Fruit fly (Drosophila melanogaster): Measurements from ENCODE around the gene Pgant5.

Gene Pgant5

dm6 chr2L:5043495-5044146, 49.8 kb downstream of the Pgant5 start:
- TF ChIP-seq CG17801 (GFP tag; optimal IDR thresholded peaks at IDR 0.05; ENCODE audit: partially characterized antibody) = no peak

- TF ChIP-seq CG17801 (GFP tag; optimal IDR thresholded peaks at IDR 0.05; ENCODE audit: partially characterized antibody) = peak; percentile 58
These were observed 50.3 kb downstream of the Pgant5 start, which contains the start of the genes CG33995, CG44000 and CG44001 for dm6 chr2L:5043043-5043442. Gene CG33995 (plus strand): TSS chr2L:5043270. Gene CG44000 (plus strand): TSS chr2L:5043270. Gene CG44001 (plus strand): TSS chr2L:5043270.

dm6 chr2L:5042076-5042475, 51.3 kb downstream of the Pgant5 start:
- TF ChIP-seq CG17801 (GFP tag; optimal IDR thresholded peaks at IDR 0.05; ENCODE audit: partially characterized antibody) = no peak

- TF ChIP-seq CG17801 (GFP tag; optimal IDR thresholded peaks at IDR 0.05; ENCODE audit: partially characterized antibody) = no peak
These were observed 56.0 kb downstream of the Pgant5 start, which contains the start of the genes CG14042 and SP555 for dm6 chr2L:5037402-5037860. Gene CG14042 (plus strand): TSS chr2L:5037709. Gene SP555 (plus strand): TSS chr2L:5037709.

DNA sequence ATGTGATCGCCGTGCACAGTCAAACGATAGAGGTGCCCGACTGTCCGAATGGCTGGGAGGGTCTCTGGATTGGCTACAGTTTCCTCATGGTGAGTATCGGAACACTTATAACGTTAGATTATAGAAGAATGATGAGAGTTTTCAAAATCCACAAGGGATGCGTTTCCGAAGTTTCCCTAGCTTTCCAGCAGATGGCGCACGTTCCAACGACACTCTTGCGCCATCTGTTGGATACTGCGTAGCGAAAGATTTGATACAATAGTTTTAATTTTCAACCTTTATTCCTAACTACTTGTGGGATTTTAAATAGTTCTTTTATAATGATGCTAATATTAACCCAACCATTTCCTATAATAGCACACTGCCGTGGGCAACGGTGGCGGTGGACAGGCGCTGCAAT, 57.3 kb downstream of the Pgant5 start:
- TF ChIP-seq CG17801 (GFP tag; optimal IDR thresholded peaks at IDR 0.05; ENCODE audit: partially characterized antibody) = no peak

DNA sequence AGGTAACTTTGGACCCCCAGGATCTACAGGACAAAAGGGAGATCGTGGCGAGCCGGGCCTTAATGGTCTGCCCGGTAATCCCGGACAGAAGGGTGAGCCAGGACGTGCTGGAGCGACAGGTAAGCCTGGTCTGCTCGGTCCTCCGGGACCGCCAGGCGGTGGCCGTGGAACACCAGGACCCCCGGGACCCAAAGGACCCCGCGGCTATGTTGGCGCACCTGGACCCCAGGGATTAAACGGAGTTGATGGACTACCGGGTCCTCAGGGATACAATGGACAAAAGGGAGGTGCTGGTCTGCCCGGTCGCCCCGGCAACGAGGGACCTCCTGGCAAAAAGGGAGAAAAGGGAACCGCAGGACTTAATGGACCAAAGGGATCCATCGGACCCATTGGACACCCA, 61.5 kb downstream of the Pgant5 start:
- TF ChIP-seq CG17801 (GFP tag; optimal IDR thresholded peaks at IDR 0.05; ENCODE audit: partially characterized antibody) = no peak

dm6 chr2L:5031399-5031798, 62.0 kb downstream of the Pgant5 start:
- no peak for TF ChIP-seq CG17801 (GFP tag; optimal IDR thresholded peaks at IDR 0.05; ENCODE audit: partially characterized antibody)

- TF ChIP-seq CG17801 (GFP tag; optimal IDR thresholded peaks at IDR 0.05; ENCODE audit: partially characterized antibody) = no peak
These were observed 62.9 kb downstream of the Pgant5 start for dm6 chr2L:5030535-5030934.

DNA sequence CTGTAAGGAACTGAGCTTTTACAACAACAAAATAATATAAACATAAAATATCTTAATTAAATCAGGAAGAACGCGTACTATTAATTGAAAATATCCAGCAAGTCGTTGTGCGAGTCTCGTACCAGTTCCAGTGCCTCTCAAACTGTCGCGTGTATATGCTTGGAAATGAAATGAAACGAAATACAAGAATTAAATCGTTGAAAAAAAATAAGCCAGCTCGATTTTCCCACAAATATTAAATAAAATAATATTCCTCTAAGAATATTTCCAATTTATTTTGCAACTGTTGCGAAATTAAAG, 63.6 kb downstream of the Pgant5 start:
- no peak for TF ChIP-seq CG17801 (GFP tag; optimal IDR thresholded peaks at IDR 0.05; ENCODE audit: partially characterized antibody)

DNA sequence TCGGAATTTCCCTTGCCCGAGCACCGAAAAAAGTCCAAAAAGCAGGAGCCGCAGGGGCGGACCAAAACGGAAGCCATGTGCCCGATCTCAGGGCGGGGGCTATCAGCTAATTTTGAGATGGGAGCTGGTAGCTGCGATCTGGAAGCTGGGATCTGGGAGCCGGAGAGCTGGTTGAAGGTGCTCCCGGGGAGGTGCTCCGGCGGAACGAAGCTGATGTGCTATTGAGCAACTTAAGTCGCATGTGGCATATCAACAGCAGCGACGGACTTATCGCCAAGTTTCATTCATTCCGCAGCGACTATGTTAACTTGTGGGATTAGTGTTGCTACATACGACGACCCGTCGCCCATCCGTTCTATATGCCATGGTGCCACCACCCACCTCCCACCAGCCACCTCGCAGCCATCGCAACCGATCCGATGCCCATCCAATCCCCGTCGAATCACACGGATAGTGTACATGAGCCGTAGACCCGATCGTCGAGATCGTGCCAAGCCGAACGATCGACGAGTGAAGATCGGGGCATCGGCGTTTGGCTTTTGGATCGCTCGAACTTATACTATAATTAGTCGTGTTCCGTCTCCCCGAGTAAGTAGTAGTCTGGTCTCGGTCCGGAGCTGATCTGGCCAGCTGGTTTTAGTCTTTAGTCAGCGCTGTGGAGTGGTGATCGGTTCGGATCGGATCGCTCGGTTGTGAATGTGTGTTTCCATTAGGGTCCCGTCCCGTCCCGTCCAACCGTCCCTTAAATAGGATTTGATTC, 64.2 kb downstream of the Pgant5 start, which contains the start of gene Col4a1:
TSS of gene Col4a1 (plus strand) at position 561 of the 760 bp plus-strand sequence.
- TF ChIP-seq CG17801 (GFP tag; optimal IDR thresholded peaks at IDR 0.05; ENCODE audit: partially characterized antibody) = no peak

- TF ChIP-seq CG17801 (GFP tag; optimal IDR thresholded peaks at IDR 0.05; ENCODE audit: partially characterized antibody) = no peak
These were observed 65.3 kb downstream of the Pgant5 start, which contains the start of gene vkg for dm6 chr2L:5028091-5028490. Gene vkg (minus strand): TSS chr2L:5028191.

DNA sequence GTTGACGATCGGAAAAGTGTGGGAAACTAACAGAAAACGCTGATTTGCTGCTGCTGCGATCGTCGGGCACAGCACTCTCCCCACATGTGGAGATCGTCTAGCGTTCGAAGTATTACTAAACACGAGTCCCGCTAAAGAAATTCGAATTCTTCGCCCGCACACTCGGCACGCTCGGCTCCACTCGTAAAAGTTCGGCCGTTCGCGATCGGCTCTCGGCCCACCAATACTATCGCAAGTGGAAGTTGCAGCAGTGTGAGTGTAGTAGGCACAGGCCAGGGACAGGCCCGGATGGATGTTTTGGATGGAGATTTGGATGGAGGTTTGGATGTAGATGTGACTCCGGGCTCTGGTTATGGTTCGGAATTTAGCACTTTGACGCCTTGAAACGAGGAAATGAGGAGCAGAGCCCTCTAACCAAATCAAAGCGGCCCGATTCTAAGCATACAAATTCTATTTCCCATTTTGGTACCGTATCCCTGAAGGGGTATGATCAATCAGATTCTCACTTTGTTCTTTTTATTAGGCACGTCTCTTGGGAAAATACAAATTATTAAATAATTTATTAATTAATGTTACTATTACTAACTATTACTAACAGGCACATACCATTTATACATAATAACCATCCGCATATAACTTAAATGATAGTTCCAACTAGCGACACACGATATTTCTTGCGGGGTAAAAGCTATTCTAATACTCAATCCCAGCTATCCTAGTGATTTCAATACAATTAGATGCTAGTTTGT, 65.9 kb downstream of the Pgant5 start:
- TF ChIP-seq CG17801 (GFP tag; optimal IDR thresholded peaks at IDR 0.05; ENCODE audit: partially characterized antibody) = no peak

dm6 chr2L:5025557-5025956, 67.8 kb downstream of the Pgant5 start:
- no peak for TF ChIP-seq CG17801 (GFP tag; optimal IDR thresholded peaks at IDR 0.05; ENCODE audit: partially characterized antibody)

dm6 chr2L:5022602-5023001, 70.8 kb downstream of the Pgant5 start:
- TF ChIP-seq CG17801 (GFP tag; optimal IDR thresholded peaks at IDR 0.05; ENCODE audit: partially characterized antibody) = no peak
